Worm (Caenorhabditis elegans) whole organism, L1 larva: ENCODE data around the gene wee-1.1.
A peak's percentile ranks its signal among the peaks of the same experiment; 100 is the strongest.

Experiments
- C34B4.2 ChIP-seq: sonication (generic microtip); optimal IDR thresholded peaks from 2 replicates; lab custom pipeline; 2017; ENCODE audit warnings: mild to moderate bottlenecking, missing genetic modification characterization, missing compliant biosample characterization
- F16B12.6 ChIP-seq: fragments of 150-350 bp; optimal IDR thresholded peaks from 2 replicates; lab custom pipeline; 2014; ENCODE audit warnings: missing biosample characterization, missing genetic modification characterization
- aha-1 ChIP-seq: fragments of 150-350 bp; optimal IDR thresholded peaks from 2 replicates; lab custom pipeline; 2014; ENCODE audit warnings: missing biosample characterization, missing genetic modification characterization
- ama-1 ChIP-seq: fragments of 150-350 bp; optimal IDR thresholded peaks from 2 replicates; lab custom pipeline; 2014
- blmp-1 ChIP-seq: fragments of 150-350 bp; optimal IDR thresholded peaks from 2 replicates; lab custom pipeline; 2014; ENCODE audit warnings: missing biosample characterization, missing genetic modification characterization
- ceh-8 ChIP-seq: fragments of 200-800 bp; sonication (Bioruptor generic); optimal IDR thresholded peaks from 2 replicates; lab custom pipeline; 2018; ENCODE audit warnings: mild to moderate bottlenecking, missing genetic modification characterization, moderate library complexity, missing compliant biosample characterization
- ceh-82 ChIP-seq, 3 experiments: fragments of 150-350 bp in 1 of 3; sonication (generic microtip) in 2 of 3; optimal IDR thresholded peaks; 2 replicates each; lab custom pipeline; 2014 to 2017; ENCODE audit warnings: missing biosample characterization in 3 of 3, missing genetic modification characterization in 3 of 3
- dpl-1 ChIP-seq, 3 experiments: fragments of 150-350 bp in 2 of 3; sonication (generic microtip) in 1 of 3; optimal IDR thresholded peaks; 2 replicates each; lab custom pipeline; 2014 to 2017; ENCODE audit warnings: missing biosample characterization in 3 of 3, missing genetic modification characterization in 3 of 3, missing genetic modification reagents in 3 of 3
- dsc-1 ChIP-seq: sonication (generic microtip); optimal IDR thresholded peaks from 2 replicates; lab custom pipeline; 2016; ENCODE audit warnings: mild to moderate bottlenecking, missing genetic modification characterization, missing compliant biosample characterization
- efl-1 ChIP-seq, 4 experiments: fragments of 150-350 bp; optimal IDR thresholded peaks in 3 of 4; peaks in 1 of 4; 1 replicate in 1 of 4; 2 replicates in 3 of 4; lab custom pipeline; 2014; ENCODE audit warnings: missing biosample characterization in 2 of 4, missing genetic modification characterization in 2 of 4, missing genetic modification reagents in 2 of 4
- egl-27 ChIP-seq, 2 experiments: fragments of 150-350 bp in 1 of 2; sonication (generic microtip); optimal IDR thresholded peaks; 3 replicates each; lab custom pipeline; 2017 to 2018; ENCODE audit warnings: missing biosample characterization in 2 of 2, missing genetic modification characterization in 2 of 2, missing genetic modification reagents in 2 of 2
- elt-2 ChIP-seq: sonication (generic microtip); optimal IDR thresholded peaks from 2 replicates; lab custom pipeline; 2016; ENCODE audit warnings: missing genetic modification characterization, mild to moderate bottlenecking, inconsistent platforms, missing compliant biosample characterization, missing genetic modification reagents
- fkh-4 ChIP-seq: sonication (generic microtip); optimal IDR thresholded peaks from 2 replicates; lab custom pipeline; 2016; ENCODE audit warnings: missing compliant biosample characterization, missing genetic modification characterization, borderline replicate concordance
- fkh-8 ChIP-seq: sonication (generic microtip); optimal IDR thresholded peaks from 2 replicates; lab custom pipeline; 2016; ENCODE audit warnings: mild to moderate bottlenecking, missing genetic modification characterization, missing compliant biosample characterization
- grh-1 ChIP-seq: fragments of 200-800 bp; sonication (Bioruptor generic); IDR thresholded peaks from 2 replicates; pipeline ENCODE4 v1.3.6; 2022; ENCODE audit warnings: missing genetic modification reagents, missing genetic modification characterization, missing compliant biosample characterization
- lin-35 ChIP-seq, 2 experiments: fragments of 150-350 bp; optimal IDR thresholded peaks; 2 replicates each; lab custom pipeline; 2014; ENCODE audit warnings: missing biosample characterization in 2 of 2, missing genetic modification characterization in 2 of 2, missing genetic modification reagents in 2 of 2
- lir-3 ChIP-seq: sonication (generic microtip); optimal IDR thresholded peaks from 2 replicates; lab custom pipeline; 2016; ENCODE audit warnings: mild to moderate bottlenecking, missing genetic modification characterization, moderate library complexity, missing compliant biosample characterization; ENCODE audit not compliant: poor library complexity
- lsy-2 ChIP-seq, 2 experiments: fragments of 150-350 bp; optimal IDR thresholded peaks; 2 replicates each; lab custom pipeline; 2014; ENCODE audit warnings: missing biosample characterization in 2 of 2, missing genetic modification characterization in 2 of 2
- mab-9 ChIP-seq: fragments of 200-800 bp; sonication (Bioruptor generic); IDR thresholded peaks from 2 replicates; pipeline ENCODE4 v1.3.6; 2022; ENCODE audit warnings: missing genetic modification reagents, missing genetic modification characterization, missing compliant biosample characterization
- mef-2 ChIP-seq: fragments of 150-350 bp; optimal IDR thresholded peaks from 2 replicates; lab custom pipeline; 2014; ENCODE audit warnings: missing biosample characterization, missing genetic modification characterization
- nhr-20 ChIP-seq: sonication (generic microtip); optimal IDR thresholded peaks from 2 replicates; lab custom pipeline; 2016; ENCODE audit warnings: mild to moderate bottlenecking, missing genetic modification characterization, missing compliant biosample characterization
- nhr-237 ChIP-seq: fragments of 150-350 bp; optimal IDR thresholded peaks from 2 replicates; lab custom pipeline; 2014; ENCODE audit warnings: missing biosample characterization, missing genetic modification characterization
- nhr-47 ChIP-seq: sonication (generic microtip); optimal IDR thresholded peaks from 2 replicates; lab custom pipeline; 2016; ENCODE audit warnings: mild to moderate bottlenecking, missing genetic modification characterization, moderate library complexity, missing compliant biosample characterization
- nhr-71 ChIP-seq: sonication (generic microtip); optimal IDR thresholded peaks from 2 replicates; lab custom pipeline; 2016; ENCODE audit warnings: mild to moderate bottlenecking, missing genetic modification characterization, moderate library complexity, missing compliant biosample characterization
- nhr-90 ChIP-seq: sonication (generic microtip); optimal IDR thresholded peaks from 2 replicates; lab custom pipeline; 2016; ENCODE audit warnings: mild to moderate bottlenecking, missing genetic modification characterization, missing compliant biosample characterization; ENCODE audit not compliant: poor library complexity
- pag-3 ChIP-seq: sonication (generic microtip); optimal IDR thresholded peaks from 2 replicates; lab custom pipeline; 2017; ENCODE audit warnings: missing genetic modification characterization, mild to moderate bottlenecking, missing compliant biosample characterization, antibody characterized with exemption, borderline replicate concordance; ENCODE audit not compliant: insufficient read depth
- pax-3 ChIP-seq: fragments of 200-800 bp; sonication (Bioruptor generic); optimal IDR thresholded peaks from 2 replicates; lab custom pipeline; 2018; ENCODE audit warnings: mild to moderate bottlenecking, missing genetic modification characterization, moderate library complexity, missing compliant biosample characterization
- pqm-1 ChIP-seq: sonication (generic microtip); optimal IDR thresholded peaks from 3 replicates; lab custom pipeline; 2017; ENCODE audit warnings: missing biosample characterization, missing genetic modification characterization
- rnt-1 ChIP-seq: sonication (generic microtip); optimal IDR thresholded peaks from 2 replicates; lab custom pipeline; 2016; ENCODE audit warnings: mild to moderate bottlenecking, missing genetic modification characterization, moderate library complexity, missing compliant biosample characterization
- snpc-4 ChIP-seq: fragments of 150-350 bp; optimal IDR thresholded peaks from 2 replicates; lab custom pipeline; 2014; ENCODE audit warnings: missing biosample characterization, missing genetic modification characterization
- snu-23 ChIP-seq: sonication (generic microtip); optimal IDR thresholded peaks from 2 replicates; lab custom pipeline; 2016; ENCODE audit warnings: missing genetic modification characterization, missing compliant biosample characterization
- sptf-1 ChIP-seq: fragments of 150-350 bp; optimal IDR thresholded peaks from 2 replicates; lab custom pipeline; 2014; ENCODE audit warnings: missing biosample characterization, missing genetic modification characterization
- sup-37 ChIP-seq: fragments of 200-800 bp; sonication (Bioruptor generic); optimal IDR thresholded peaks from 2 replicates; lab custom pipeline; 2018; ENCODE audit warnings: mild to moderate bottlenecking, missing genetic modification characterization, missing compliant biosample characterization
- swsn-7 ChIP-seq: sonication (generic microtip); optimal IDR thresholded peaks from 2 replicates; lab custom pipeline; 2016; ENCODE audit warnings: missing genetic modification characterization, missing compliant biosample characterization
- tbx-2 ChIP-seq: sonication (generic microtip); optimal IDR thresholded peaks from 2 replicates; lab custom pipeline; 2016; ENCODE audit warnings: missing genetic modification characterization, missing compliant biosample characterization
- unc-30 ChIP-seq: sonication (generic microtip); optimal IDR thresholded peaks from 2 replicates; lab custom pipeline; 2017; ENCODE audit warnings: missing biosample characterization, missing genetic modification characterization
- vab-15 ChIP-seq: sonication (generic microtip); optimal IDR thresholded peaks from 2 replicates; lab custom pipeline; 2017; ENCODE audit warnings: missing genotype, mild to moderate bottlenecking, missing genetic modification characterization, missing compliant biosample characterization

Gene wee-1.1

ce11 chrII:9558906-9559305 is 24.5 kb downstream of the wee-1.1 start:
- no peak for TF ChIP-seq F16B12.6 (tag; lab: Kevin White, UChicago)
- no peak for TF ChIP-seq grh-1
- TF ChIP-seq fkh-8 (tag; lab: Kevin White, UChicago), result no peak
- TF ChIP-seq pax-3, result no peak
- TF ChIP-seq pqm-1 (tag; lab: Kevin White, UChicago), result no peak
- TF ChIP-seq ceh-8 (GFP tag; lab: Kevin White, UChicago), result no peak
- no peak for TF ChIP-seq nhr-47 (tag; lab: Kevin White, UChicago)
- TF ChIP-seq unc-30, result no peak
- TF ChIP-seq fkh-4 (tag; lab: Kevin White, UChicago), result no peak
- TF ChIP-seq snpc-4 (tag; lab: Kevin White, UChicago), result no peak
- TF ChIP-seq nhr-71 (tag; lab: Kevin White, UChicago), result no peak
- TF ChIP-seq lir-3 (tag; lab: Kevin White, UChicago), result no peak
- TF ChIP-seq elt-2, result no peak
- TF ChIP-seq ama-1, result no peak
- TF ChIP-seq mef-2, result no peak
- TF ChIP-seq lsy-2 (tag; optimal IDR thresholded peaks at IDR 0.05; lab: Kevin White, UChicago), result no peak
- no peak for TF ChIP-seq sup-37 (GFP tag; lab: Kevin White, UChicago)
- no peak for TF ChIP-seq pag-3 (tag; lab: Kevin White, UChicago)
- TF ChIP-seq nhr-20 (tag; lab: Kevin White, UChicago), result no peak

- TF ChIP-seq rnt-1 (tag; lab: Kevin White, UChicago) (no peak), lsy-2 (tag; optimal IDR thresholded peaks at IDR 0.05; lab: Kevin White, UChicago) (peak; percentile 12 to 57), nhr-90 (tag; lab: Kevin White, UChicago) (no peak), vab-15 (tag; lab: Kevin White, UChicago) (no peak), tbx-2 (tag; lab: Kevin White, UChicago) (no peak), dpl-1 (GFP tag; optimal IDR thresholded peaks at IDR 0.05; lab: Kevin White, UChicago) (peak in 2 of 3 experiments; percentile 5 to 44), blmp-1 (tag; lab: Kevin White, UChicago) (peak; percentile 21), sptf-1 (tag; lab: Kevin White, UChicago) (no peak), lin-35 (GFP tag; optimal IDR thresholded peaks at IDR 0.05; lab: Kevin White, UChicago) (peak; percentile 26 to 37), dsc-1 (tag; lab: Kevin White, UChicago) (no peak), pqm-1 (tag; lab: Kevin White, UChicago) (no peak), nhr-20 (tag; lab: Kevin White, UChicago) (peak; percentile 5), swsn-7 (tag; lab: Kevin White, UChicago) (no peak), nhr-237 (tag; lab: Kevin White, UChicago) (no peak), aha-1 (tag; lab: Kevin White, UChicago) (no peak), C34B4.2 (tag; lab: Kevin White, UChicago) (no peak), efl-1 (optimal IDR thresholded peaks at IDR 0.05; lab: Kevin White, UChicago) (peak; percentile 31 to 43), efl-1 (GFP tag; optimal IDR thresholded peaks at IDR 0.05 in 1 of 2; lab: Kevin White, UChicago) (peak; percentile 31 to 89), mab-9 (no peak), egl-27 (tag; optimal IDR thresholded peaks at IDR 0.05; lab: Kevin White, UChicago) (no peak), snu-23 (GFP tag; lab: Kevin White, UChicago) (peak; percentile 26), nhr-71 (tag; lab: Kevin White, UChicago) (peak; percentile 3), ceh-82 (tag; optimal IDR thresholded peaks at IDR 0.05; lab: Kevin White, UChicago) (peak in 1 of 3 experiments; percentile 0)
These were observed 25.8 kb downstream of the wee-1.1 start, which contains the start of gene zfp-2 for ce11 chrII:9557437-9558150. zfp-2 (plus strand) TSS chrII:9557650.
